Worm (Caenorhabditis elegans): ENCODE data around the gene syx-18.

- TF ChIP-seq him-1 (tag; optimal IDR thresholded peaks at IDR 0.05) (no peak), dao-5 (tag; optimal IDR thresholded peaks at IDR 0.05) (no peak)
These were observed 29.3 kb upstream of the syx-18 start for ce11 chrV:6684541-6684940.

Measured in whole organism, L4/young adult.